Worm (Caenorhabditis elegans): ENCODE results near the gene memb-1.

- TF ChIP-seq mep-1 (tag; optimal IDR thresholded peaks at IDR 0.05) (no peak), snpc-4 (tag; optimal IDR thresholded peaks at IDR 0.05) (no peak), ceh-43 (GFP tag; optimal IDR thresholded peaks at IDR 0.05) (no peak), ces-1 (GFP tag; optimal IDR thresholded peaks at IDR 0.05) (no peak), ceh-39 (tag; optimal IDR thresholded peaks at IDR 0.05) (no peak), pha-4 (tag; optimal IDR thresholded peaks at IDR 0.05) (no peak), M03D4.4 (tag; optimal IDR thresholded peaks at IDR 0.05) (no peak), lin-13 (tag; optimal IDR thresholded peaks at IDR 0.05) (no peak)
Observed at ce11 chrX:9436843-9437312, 4.5 kb downstream of the memb-1 start, which contains the start of gene tbb-4.
